Worm (Caenorhabditis elegans) whole organism, L2 larva: Measurements from ENCODE around the gene C36A4.11.

Experiments used
- C34F6.9 ChIP-seq: fragments of 150-350 bp; optimal IDR thresholded peaks from 2 replicates; lab custom pipeline; 2014; ENCODE audit warnings: missing biosample characterization, missing genetic modification characterization
- F13H6.1 ChIP-seq: sonication (generic microtip); optimal IDR thresholded peaks from 2 replicates; lab custom pipeline; 2016; ENCODE audit warnings: missing genetic modification characterization, missing compliant biosample characterization
- R02D3.7 ChIP-seq: fragments of 150-350 bp; optimal IDR thresholded peaks from 2 replicates; lab custom pipeline; 2014; ENCODE audit warnings: missing biosample characterization, missing genetic modification characterization
- blmp-1 ChIP-seq: sonication (generic microtip); optimal IDR thresholded peaks from 2 replicates; lab custom pipeline; 2017; ENCODE audit warnings: missing genetic modification characterization, mild to moderate bottlenecking, missing compliant biosample characterization, antibody characterized with exemption, moderate library complexity; ENCODE audit not compliant: insufficient read depth
- ceh-82 ChIP-seq: fragments of 150-350 bp; optimal IDR thresholded peaks from 2 replicates; lab custom pipeline; 2014; ENCODE audit warnings: missing biosample characterization, missing genetic modification characterization
- crh-2 ChIP-seq: sonication (generic microtip); optimal IDR thresholded peaks from 2 replicates; lab custom pipeline; 2017; ENCODE audit warnings: missing biosample characterization, missing genetic modification characterization
- dmd-4 ChIP-seq: sonication (generic microtip); optimal IDR thresholded peaks from 2 replicates; lab custom pipeline; 2017; ENCODE audit warnings: missing biosample characterization, missing genetic modification characterization
- egl-27 ChIP-seq: sonication (generic microtip); optimal IDR thresholded peaks from 3 replicates; lab custom pipeline; 2017; ENCODE audit warnings: missing biosample characterization, missing genetic modification reagents, missing genetic modification characterization
- fos-1 ChIP-seq: fragments of 150-350 bp; optimal IDR thresholded peaks from 2 replicates; lab custom pipeline; 2014; ENCODE audit warnings: missing biosample characterization, missing genetic modification characterization
- gmeb-1 ChIP-seq: fragments of 150-350 bp; optimal IDR thresholded peaks from 2 replicates; lab custom pipeline; 2014; ENCODE audit warnings: missing biosample characterization, missing genetic modification characterization
- lin-13 ChIP-seq: fragments of 150-350 bp; optimal IDR thresholded peaks from 2 replicates; lab custom pipeline; 2014; ENCODE audit warnings: missing biosample characterization, missing genetic modification reagents, missing genetic modification characterization
- lin-39 ChIP-seq: fragments of 150-350 bp; optimal IDR thresholded peaks from 2 replicates; lab custom pipeline; 2014; ENCODE audit warnings: missing biosample characterization, missing genetic modification reagents, missing genetic modification characterization
- lsy-2 ChIP-seq, 2 experiments: fragments of 150-350 bp in 1 of 2; sonication (generic microtip) in 1 of 2; optimal IDR thresholded peaks; 2 replicates each; lab custom pipeline; 2014 to 2017; ENCODE audit warnings: missing biosample characterization in 2 of 2, missing genetic modification characterization in 2 of 2
- mbf-1 ChIP-seq: sonication (generic microtip); optimal IDR thresholded peaks from 2 replicates; lab custom pipeline; 2017; ENCODE audit warnings: missing biosample characterization, missing genetic modification characterization
- mdl-1 ChIP-seq, 2 experiments: fragments of 150-350 bp in 1 of 2; sonication (generic microtip) in 1 of 2; optimal IDR thresholded peaks; 2 replicates each; lab custom pipeline; 2017; ENCODE audit warnings: missing biosample characterization in 2 of 2, missing genetic modification characterization in 2 of 2
- nhr-10 ChIP-seq: sonication (generic microtip); optimal IDR thresholded peaks from 2 replicates; lab custom pipeline; 2017; ENCODE audit warnings: missing biosample characterization, missing genetic modification characterization
- nhr-11 ChIP-seq: fragments of 150-350 bp; optimal IDR thresholded peaks from 2 replicates; lab custom pipeline; 2014; ENCODE audit warnings: missing biosample characterization, missing genetic modification characterization
- nhr-12 ChIP-seq: fragments of 150-350 bp; optimal IDR thresholded peaks from 2 replicates; lab custom pipeline; 2014; ENCODE audit warnings: missing biosample characterization, missing genetic modification characterization
- nhr-129 ChIP-seq: fragments of 150-350 bp; optimal IDR thresholded peaks from 2 replicates; lab custom pipeline; 2014; ENCODE audit warnings: missing biosample characterization, missing genetic modification characterization
- nhr-21 ChIP-seq: fragments of 150-350 bp; optimal IDR thresholded peaks from 2 replicates; lab custom pipeline; 2014; ENCODE audit warnings: missing biosample characterization, missing genetic modification characterization
- nhr-23 ChIP-seq: fragments of 150-350 bp; optimal IDR thresholded peaks from 2 replicates; lab custom pipeline; 2014; ENCODE audit warnings: missing biosample characterization, missing genetic modification reagents, missing genetic modification characterization
- nhr-237 ChIP-seq: fragments of 150-350 bp; optimal IDR thresholded peaks from 2 replicates; lab custom pipeline; 2014; ENCODE audit warnings: missing biosample characterization, missing genetic modification characterization
- nhr-25 ChIP-seq: fragments of 150-350 bp; sonication (generic microtip); optimal IDR thresholded peaks from 3 replicates; lab custom pipeline; 2014; ENCODE audit warnings: missing biosample characterization, missing genetic modification characterization
- nhr-6 ChIP-seq: fragments of 150-350 bp; optimal IDR thresholded peaks from 2 replicates; lab custom pipeline; 2014; ENCODE audit warnings: missing biosample characterization, missing genetic modification characterization
- sem-4 ChIP-seq: fragments of 150-350 bp; optimal IDR thresholded peaks from 2 replicates; lab custom pipeline; 2014; ENCODE audit warnings: missing biosample characterization, missing genetic modification reagents, missing genetic modification characterization
- skn-1 ChIP-seq: sonication (generic microtip); optimal IDR thresholded peaks from 2 replicates; lab custom pipeline; 2017; ENCODE audit warnings: missing biosample characterization, missing genetic modification characterization
- sma-3 ChIP-seq: sonication (generic microtip); optimal IDR thresholded peaks from 2 replicates; lab custom pipeline; 2016; ENCODE audit warnings: missing genetic modification reagents, missing genetic modification characterization, missing compliant biosample characterization
- sma-9 ChIP-seq, 2 experiments: fragments of 150-350 bp in 1 of 2; sonication (generic microtip) in 1 of 2; optimal IDR thresholded peaks; 2 replicates each; lab custom pipeline; 2014 to 2016; ENCODE audit warnings: missing genetic modification characterization in 2 of 2, mild to moderate bottlenecking in 1 of 2, missing biosample characterization in 1 of 2, missing compliant biosample characterization in 1 of 2, missing genetic modification reagents in 1 of 2, moderate library complexity in 1 of 2
- snpc-4 ChIP-seq: fragments of 150-350 bp; optimal IDR thresholded peaks from 2 replicates; lab custom pipeline; 2014; ENCODE audit warnings: missing biosample characterization, missing genetic modification characterization
- unc-39 ChIP-seq: fragments of 150-350 bp; optimal IDR thresholded peaks from 2 replicates; lab custom pipeline; 2014; ENCODE audit warnings: missing biosample characterization, missing genetic modification characterization
- unc-55 ChIP-seq: fragments of 150-350 bp; sonication (generic microtip); optimal IDR thresholded peaks from 3 replicates; lab custom pipeline; 2014; ENCODE audit warnings: missing biosample characterization, missing genetic modification reagents, missing genetic modification characterization
- unc-62 ChIP-seq: fragments of 150-350 bp; optimal IDR thresholded peaks from 2 replicates; lab custom pipeline; 2014; ENCODE audit warnings: missing biosample characterization, missing genetic modification reagents, missing genetic modification characterization
- ztf-11 ChIP-seq: sonication (generic microtip); optimal IDR thresholded peaks from 2 replicates; lab custom pipeline; 2017; ENCODE audit warnings: missing biosample characterization, missing genetic modification characterization
- ztf-4 ChIP-seq: fragments of 150-350 bp; optimal IDR thresholded peaks from 2 replicates; lab custom pipeline; 2014; ENCODE audit warnings: missing biosample characterization, missing genetic modification characterization

Gene C36A4.11

ce11 chrIII:3876197-3876897, 36.0 kb downstream of the C36A4.11 start:
- TF ChIP-seq R02D3.7 (tag; lab: Kevin White, UChicago) (no peak), ceh-82 (no peak), crh-2 (tag; lab: Kevin White, UChicago) (peak; percentile 7), nhr-25 (tag; lab: Kevin White, UChicago) (peak; percentile 58), mdl-1 (tag; optimal IDR thresholded peaks at IDR 0.05; lab: Kevin White, UChicago) (no peak), blmp-1 (tag; lab: Kevin White, UChicago) (peak; percentile 36), sma-9 (GFP tag; optimal IDR thresholded peaks at IDR 0.05; lab: Kevin White, UChicago) (peak; percentile 36), sma-9 (tag; optimal IDR thresholded peaks at IDR 0.05; lab: Kevin White, UChicago) (no peak), fos-1 (peak; percentile 51), egl-27 (tag; lab: Kevin White, UChicago) (no peak), nhr-21 (tag; lab: Kevin White, UChicago) (no peak), unc-62 (no peak), lin-39 (tag; lab: Kevin White, UChicago) (no peak), sem-4 (no peak), nhr-6 (tag; lab: Kevin White, UChicago) (no peak)
- TF ChIP-seq, all 48 proteins: peak for 5

ce11 chrIII:3878986-3879756, 38.8 kb downstream of the C36A4.11 start:
- TF ChIP-seq fos-1, result no peak
- no peak for TF ChIP-seq unc-55 (GFP tag; lab: Kevin White, UChicago)
- TF ChIP-seq nhr-10 (tag; lab: Kevin White, UChicago), result no peak
- peak; percentile 16 for TF ChIP-seq snpc-4
- TF ChIP-seq mbf-1 (tag; lab: Kevin White, UChicago), result no peak
- TF ChIP-seq ztf-11 (tag; lab: Kevin White, UChicago), result no peak
- TF ChIP-seq nhr-129 (tag; lab: Kevin White, UChicago), result peak; percentile 55

- no peak for TF ChIP-seq nhr-12 (tag; lab: Kevin White, UChicago)
- peak; percentile 16 for TF ChIP-seq unc-55 (GFP tag; lab: Kevin White, UChicago)
- no peak for TF ChIP-seq nhr-129 (tag; lab: Kevin White, UChicago)
- peak; percentile 41 for TF ChIP-seq C34F6.9 (tag; lab: Kevin White, UChicago)
These were observed 42.8 kb downstream of the C36A4.11 start for ce11 chrIII:3883146-3883545.

- TF ChIP-seq gmeb-1 (tag; lab: Kevin White, UChicago) (peak; percentile 29), C34F6.9 (tag; lab: Kevin White, UChicago) (no peak), nhr-11 (tag; lab: Kevin White, UChicago) (no peak), R02D3.7 (tag; lab: Kevin White, UChicago) (no peak), sma-9 (GFP tag; optimal IDR thresholded peaks at IDR 0.05; lab: Kevin White, UChicago) (peak; percentile 44), sma-9 (tag; optimal IDR thresholded peaks at IDR 0.05; lab: Kevin White, UChicago) (no peak), crh-2 (tag; lab: Kevin White, UChicago) (peak; percentile 36), unc-39 (no peak), sma-3 (GFP tag; lab: Kevin White, UChicago) (peak; percentile 9), nhr-23 (tag; lab: Kevin White, UChicago) (no peak), lin-13 (GFP tag; lab: Kevin White, UChicago) (no peak), snpc-4 (no peak), dmd-4 (tag; lab: Kevin White, UChicago) (no peak), skn-1 (tag; lab: Kevin White, UChicago) (no peak), lsy-2 (tag; optimal IDR thresholded peaks at IDR 0.05; lab: Kevin White, UChicago) (peak in 1 of 2 experiments; percentile 23), nhr-25 (tag; lab: Kevin White, UChicago) (no peak), ztf-4 (tag; lab: Kevin White, UChicago) (no peak), sem-4 (no peak), nhr-237 (no peak), F13H6.1 (tag; lab: Kevin White, UChicago) (peak; percentile 53), fos-1 (peak; percentile 77)
These were observed 47.2 kb downstream of the C36A4.11 start for ce11 chrIII:3887586-3887985.
